Worm (Caenorhabditis elegans): ENCODE results near the gene top-2.

top-2 gene

ce11 chrII:11890596-11890995, 15.6 kb downstream of the top-2 start:
- TF ChIP-seq ceh-39 (tag; optimal IDR thresholded peaks at IDR 0.05) (peak; percentile 17), lsy-2 (tag; optimal IDR thresholded peaks at IDR 0.05) (no peak), hlh-1 (tag; optimal IDR thresholded peaks at IDR 0.05) (no peak), lin-32 (GFP tag; optimal IDR thresholded peaks at IDR 0.05) (peak; percentile 100), mab-5 (tag; optimal IDR thresholded peaks at IDR 0.05) (no peak), ztf-11 (tag; optimal IDR thresholded peaks at IDR 0.05) (peak; percentile 11), lin-13 (tag; optimal IDR thresholded peaks at IDR 0.05) (no peak), ceh-83 (GFP tag; optimal IDR thresholded peaks at IDR 0.05) (no peak), zip-8 (tag; optimal IDR thresholded peaks at IDR 0.05) (peak; percentile 31), nhr-2 (tag; optimal IDR thresholded peaks at IDR 0.05) (peak; percentile 65), sptf-1 (tag; optimal IDR thresholded peaks at IDR 0.05) (peak; percentile 28), snpc-4 (tag; optimal IDR thresholded peaks at IDR 0.05) (no peak), nhr-12 (tag; optimal IDR thresholded peaks at IDR 0.05) (no peak), ham-2 (GFP tag; optimal IDR thresholded peaks at IDR 0.05) (peak; percentile 5), nhr-237 (tag; optimal IDR thresholded peaks at IDR 0.05) (no peak), nhr-76 (tag; optimal IDR thresholded peaks at IDR 0.05) (no peak), elt-3 (tag; optimal IDR thresholded peaks at IDR 0.05) (no peak), pha-4 (tag; optimal IDR thresholded peaks at IDR 0.05) (no peak), ces-1 (GFP tag; optimal IDR thresholded peaks at IDR 0.05) (peak; percentile 14), M03D4.4 (tag; optimal IDR thresholded peaks at IDR 0.05) (no peak), nhr-28 (tag; optimal IDR thresholded peaks at IDR 0.05) (no peak), unc-62 (GFP tag; optimal IDR thresholded peaks at IDR 0.05) (no peak), mls-2 (tag; optimal IDR thresholded peaks at IDR 0.05) (peak; percentile 60), cnd-1 (tag; optimal IDR thresholded peaks at IDR 0.05) (peak; percentile 91)

ce11 chrII:11893323-11893722, 18.4 kb downstream of the top-2 start, which contains the start of gene ZK930.2:
TSS of gene ZK930.2 (minus strand) at chrII:11893423.
- TF ChIP-seq ceh-43 (GFP tag; optimal IDR thresholded peaks at IDR 0.05) (no peak), nhr-28 (tag; optimal IDR thresholded peaks at IDR 0.05) (no peak), M03D4.4 (tag; optimal IDR thresholded peaks at IDR 0.05) (no peak), lin-13 (tag; optimal IDR thresholded peaks at IDR 0.05) (no peak), drap-1 (GFP tag; optimal IDR thresholded peaks at IDR 0.05) (no peak), mls-2 (tag; optimal IDR thresholded peaks at IDR 0.05) (no peak), lin-32 (GFP tag; optimal IDR thresholded peaks at IDR 0.05) (no peak), bed-3 (GFP tag; optimal IDR thresholded peaks at IDR 0.05) (no peak), ceh-39 (tag; optimal IDR thresholded peaks at IDR 0.05) (no peak), snpc-4 (tag; optimal IDR thresholded peaks at IDR 0.05) (no peak), ceh-83 (GFP tag; optimal IDR thresholded peaks at IDR 0.05) (no peak), nhr-12 (tag; optimal IDR thresholded peaks at IDR 0.05) (no peak), zip-8 (tag; optimal IDR thresholded peaks at IDR 0.05) (no peak), ztf-11 (tag; optimal IDR thresholded peaks at IDR 0.05) (no peak), elt-1 (tag; optimal IDR thresholded peaks at IDR 0.05; ENCODE audit: borderline replicate concordance, insufficient read depth) (no peak), unc-120 (tag; optimal IDR thresholded peaks at IDR 0.05; ENCODE audit: poor library complexity, severe bottlenecking) (no peak), flh-1 (GFP tag; optimal IDR thresholded peaks at IDR 0.05) (no peak), mep-1 (tag; optimal IDR thresholded peaks at IDR 0.05) (no peak), lsy-2 (tag; optimal IDR thresholded peaks at IDR 0.05) (no peak)

ce11 chrII:11899761-11900160, 24.8 kb downstream of the top-2 start:
- TF ChIP-seq nhr-2 (tag; optimal IDR thresholded peaks at IDR 0.05): peak; percentile 10
- TF ChIP-seq lin-13 (tag; optimal IDR thresholded peaks at IDR 0.05): no peak

- no peak for TF ChIP-seq flh-1 (GFP tag; optimal IDR thresholded peaks at IDR 0.05)
- TF ChIP-seq ceh-83 (GFP tag; optimal IDR thresholded peaks at IDR 0.05): no peak
- TF ChIP-seq sem-2 (GFP tag; optimal IDR thresholded peaks at IDR 0.05): no peak
- TF ChIP-seq nhr-12 (tag; optimal IDR thresholded peaks at IDR 0.05): no peak
- no peak for TF ChIP-seq elt-1 (tag; optimal IDR thresholded peaks at IDR 0.05; ENCODE audit: borderline replicate concordance, insufficient read depth)
- no peak for TF ChIP-seq mab-5 (tag; optimal IDR thresholded peaks at IDR 0.05)
- TF ChIP-seq mep-1 (tag; optimal IDR thresholded peaks at IDR 0.05): no peak
- no peak for TF ChIP-seq nhr-28 (tag; optimal IDR thresholded peaks at IDR 0.05)
- TF ChIP-seq nhr-2 (tag; optimal IDR thresholded peaks at IDR 0.05): no peak
- TF ChIP-seq nhr-237 (tag; optimal IDR thresholded peaks at IDR 0.05): no peak
- no peak for TF ChIP-seq lin-13 (tag; optimal IDR thresholded peaks at IDR 0.05)
- TF ChIP-seq snpc-4 (tag; optimal IDR thresholded peaks at IDR 0.05): no peak
- no peak for TF ChIP-seq tbx-8 (GFP tag; optimal IDR thresholded peaks at IDR 0.05)
- TF ChIP-seq ztf-11 (tag; optimal IDR thresholded peaks at IDR 0.05): no peak
- no peak for TF ChIP-seq ham-2 (GFP tag; optimal IDR thresholded peaks at IDR 0.05)
- no peak for TF ChIP-seq M03D4.4 (tag; optimal IDR thresholded peaks at IDR 0.05)
These were observed 26.2 kb downstream of the top-2 start, which contains the start of gene vab-23 for ce11 chrII:11901110-11901509. TSS of gene vab-23 (minus strand) at chrII:11901210.
